Worm (Caenorhabditis elegans) whole organism, L2 larva: ENCODE data around the gene yju-2.

Source experiments
- C34F6.9 ChIP-seq: fragments of 150-350 bp; optimal IDR thresholded peaks from 2 replicates; lab custom pipeline; 2014; ENCODE audit warnings: missing biosample characterization, missing genetic modification characterization
- F13H6.1 ChIP-seq: sonication (generic microtip); optimal IDR thresholded peaks from 2 replicates; lab custom pipeline; 2016; ENCODE audit warnings: missing genetic modification characterization, missing compliant biosample characterization
- R02D3.7 ChIP-seq: fragments of 150-350 bp; optimal IDR thresholded peaks from 2 replicates; lab custom pipeline; 2014; ENCODE audit warnings: missing biosample characterization, missing genetic modification characterization
- Y55F3AM.14 ChIP-seq: fragments of 200-800 bp; sonication (Bioruptor generic); optimal IDR thresholded peaks from 2 replicates; lab custom pipeline; 2018; ENCODE audit warnings: mild to moderate bottlenecking, missing genetic modification characterization, missing compliant biosample characterization
- ZK546.5 ChIP-seq: sonication (generic microtip); optimal IDR thresholded peaks from 2 replicates; lab custom pipeline; 2017; ENCODE audit warnings: missing biosample characterization, missing genetic modification characterization
- alr-1 ChIP-seq: fragments of 150-350 bp; optimal IDR thresholded peaks from 2 replicates; lab custom pipeline; 2014; ENCODE audit warnings: missing biosample characterization, missing genetic modification characterization
- aly-2 ChIP-seq: fragments of 150-350 bp; optimal IDR thresholded peaks from 2 replicates; lab custom pipeline; 2014; ENCODE audit warnings: missing biosample characterization, missing genetic modification characterization
- ama-1 ChIP-seq: fragments of 150-350 bp; optimal IDR thresholded peaks from 2 replicates; lab custom pipeline; 2018; ENCODE audit warnings: inconsistent platforms
- ceh-16 ChIP-seq: fragments of 150-350 bp; optimal IDR thresholded peaks from 2 replicates; lab custom pipeline; 2014; ENCODE audit warnings: missing biosample characterization, missing genetic modification characterization
- ceh-82 ChIP-seq: fragments of 150-350 bp; optimal IDR thresholded peaks from 2 replicates; lab custom pipeline; 2014; ENCODE audit warnings: missing biosample characterization, missing genetic modification characterization
- crh-2 ChIP-seq: sonication (generic microtip); optimal IDR thresholded peaks from 2 replicates; lab custom pipeline; 2017; ENCODE audit warnings: missing biosample characterization, missing genetic modification characterization
- dmd-4 ChIP-seq: sonication (generic microtip); optimal IDR thresholded peaks from 2 replicates; lab custom pipeline; 2017; ENCODE audit warnings: missing biosample characterization, missing genetic modification characterization
- elt-1 ChIP-seq: fragments of 150-350 bp; optimal IDR thresholded peaks from 2 replicates; lab custom pipeline; 2014; ENCODE audit warnings: missing biosample characterization, missing genetic modification characterization
- elt-3 ChIP-seq: sonication (generic microtip); optimal IDR thresholded peaks from 2 replicates; lab custom pipeline; 2017; ENCODE audit warnings: missing biosample characterization, missing genetic modification characterization
- fos-1 ChIP-seq: fragments of 150-350 bp; optimal IDR thresholded peaks from 2 replicates; lab custom pipeline; 2014; ENCODE audit warnings: missing biosample characterization, missing genetic modification characterization
- gmeb-1 ChIP-seq: fragments of 150-350 bp; optimal IDR thresholded peaks from 2 replicates; lab custom pipeline; 2014; ENCODE audit warnings: missing biosample characterization, missing genetic modification characterization
- lin-11 ChIP-seq: fragments of 150-350 bp; sonication (generic microtip); optimal IDR thresholded peaks from 2 replicates; lab custom pipeline; 2014; ENCODE audit warnings: missing biosample characterization, missing genetic modification characterization, inconsistent platforms, mixed read lengths
- lin-13 ChIP-seq: fragments of 150-350 bp; optimal IDR thresholded peaks from 2 replicates; lab custom pipeline; 2014; ENCODE audit warnings: missing biosample characterization, missing genetic modification reagents, missing genetic modification characterization
- lsy-2 ChIP-seq, 2 experiments: fragments of 150-350 bp in 1 of 2; sonication (generic microtip) in 1 of 2; optimal IDR thresholded peaks; 2 replicates each; lab custom pipeline; 2014 to 2017; ENCODE audit warnings: missing biosample characterization in 2 of 2, missing genetic modification characterization in 2 of 2
- mbf-1 ChIP-seq: sonication (generic microtip); optimal IDR thresholded peaks from 2 replicates; lab custom pipeline; 2017; ENCODE audit warnings: missing biosample characterization, missing genetic modification characterization
- mdl-1 ChIP-seq, 2 experiments: fragments of 150-350 bp in 1 of 2; sonication (generic microtip) in 1 of 2; optimal IDR thresholded peaks; 2 replicates each; lab custom pipeline; 2017; ENCODE audit warnings: missing biosample characterization in 2 of 2, missing genetic modification characterization in 2 of 2
- nhr-11 ChIP-seq: fragments of 150-350 bp; optimal IDR thresholded peaks from 2 replicates; lab custom pipeline; 2014; ENCODE audit warnings: missing biosample characterization, missing genetic modification characterization
- nhr-12 ChIP-seq: fragments of 150-350 bp; optimal IDR thresholded peaks from 2 replicates; lab custom pipeline; 2014; ENCODE audit warnings: missing biosample characterization, missing genetic modification characterization
- nhr-129 ChIP-seq: fragments of 150-350 bp; optimal IDR thresholded peaks from 2 replicates; lab custom pipeline; 2014; ENCODE audit warnings: missing biosample characterization, missing genetic modification characterization
- nhr-21 ChIP-seq: fragments of 150-350 bp; optimal IDR thresholded peaks from 2 replicates; lab custom pipeline; 2014; ENCODE audit warnings: missing biosample characterization, missing genetic modification characterization
- nhr-23 ChIP-seq: fragments of 150-350 bp; optimal IDR thresholded peaks from 2 replicates; lab custom pipeline; 2014; ENCODE audit warnings: missing biosample characterization, missing genetic modification reagents, missing genetic modification characterization
- nhr-6 ChIP-seq: fragments of 150-350 bp; optimal IDR thresholded peaks from 2 replicates; lab custom pipeline; 2014; ENCODE audit warnings: missing biosample characterization, missing genetic modification characterization
- peb-1 ChIP-seq: fragments of 150-350 bp; optimal IDR thresholded peaks from 2 replicates; lab custom pipeline; 2014; ENCODE audit warnings: missing biosample characterization, missing genetic modification characterization
- sem-4 ChIP-seq: fragments of 150-350 bp; optimal IDR thresholded peaks from 2 replicates; lab custom pipeline; 2014; ENCODE audit warnings: missing biosample characterization, missing genetic modification reagents, missing genetic modification characterization
- skn-1 ChIP-seq: sonication (generic microtip); optimal IDR thresholded peaks from 2 replicates; lab custom pipeline; 2017; ENCODE audit warnings: missing biosample characterization, missing genetic modification characterization
- sma-3 ChIP-seq: sonication (generic microtip); optimal IDR thresholded peaks from 2 replicates; lab custom pipeline; 2016; ENCODE audit warnings: missing genetic modification reagents, missing genetic modification characterization, missing compliant biosample characterization
- sma-9 ChIP-seq, 2 experiments: fragments of 150-350 bp in 1 of 2; sonication (generic microtip) in 1 of 2; optimal IDR thresholded peaks; 2 replicates each; lab custom pipeline; 2014 to 2016; ENCODE audit warnings: missing genetic modification characterization in 2 of 2, mild to moderate bottlenecking in 1 of 2, missing biosample characterization in 1 of 2, missing compliant biosample characterization in 1 of 2, missing genetic modification reagents in 1 of 2, moderate library complexity in 1 of 2
- snpc-4 ChIP-seq: fragments of 150-350 bp; optimal IDR thresholded peaks from 2 replicates; lab custom pipeline; 2014; ENCODE audit warnings: missing biosample characterization, missing genetic modification characterization
- unc-39 ChIP-seq: fragments of 150-350 bp; optimal IDR thresholded peaks from 2 replicates; lab custom pipeline; 2014; ENCODE audit warnings: missing biosample characterization, missing genetic modification characterization
- unc-55 ChIP-seq: fragments of 150-350 bp; sonication (generic microtip); optimal IDR thresholded peaks from 3 replicates; lab custom pipeline; 2014; ENCODE audit warnings: missing biosample characterization, missing genetic modification reagents, missing genetic modification characterization
- unc-62 ChIP-seq: fragments of 150-350 bp; optimal IDR thresholded peaks from 2 replicates; lab custom pipeline; 2014; ENCODE audit warnings: missing biosample characterization, missing genetic modification reagents, missing genetic modification characterization
- ztf-4 ChIP-seq: fragments of 150-350 bp; optimal IDR thresholded peaks from 2 replicates; lab custom pipeline; 2014; ENCODE audit warnings: missing biosample characterization, missing genetic modification characterization

The yju-2 gene

ce11 chrIII:7207903-7208497 is 23.9 kb downstream of the yju-2 start, which contains the start of gene rpl-6 (continued):
- no peak for TF ChIP-seq peb-1 (tag; lab: Kevin White, UChicago)

- TF ChIP-seq nhr-21 (no peak), alr-1 (no peak), dmd-4 (no peak), ama-1 (lab: Kevin White, UChicago) (no peak), nhr-23 (tag; lab: Kevin White, UChicago) (no peak), mbf-1 (no peak), nhr-6 (tag; lab: Kevin White, UChicago) (no peak), nhr-129 (no peak)
Observed at ce11 chrIII:7209721-7210120, 25.6 kb downstream of the yju-2 start, which contains the start of gene R151.2. TSS of gene R151.2 (plus strand) at chrIII:7209967.

ce11 chrIII:7210486-7210885 is 26.4 kb downstream of the yju-2 start:
- TF ChIP-seq F13H6.1 (tag; lab: Kevin White, UChicago) (no peak), unc-55 (GFP tag; lab: Kevin White, UChicago) (peak; percentile 22)

- TF ChIP-seq gmeb-1 (tag; lab: Kevin White, UChicago) (peak; percentile 19), aly-2 (no peak), fos-1 (tag; lab: Kevin White, UChicago) (peak; percentile 62), nhr-12 (tag; lab: Kevin White, UChicago) (no peak)
Observed at ce11 chrIII:7212028-7212427, 27.9 kb downstream of the yju-2 start.

ce11 chrIII:7215532-7215931 is 31.4 kb downstream of the yju-2 start:
- TF ChIP-seq nhr-21 = no peak
- TF ChIP-seq R02D3.7 (tag; lab: Kevin White, UChicago) = no peak
- TF ChIP-seq lsy-2 (tag; optimal IDR thresholded peaks at IDR 0.05; lab: Kevin White, UChicago) = peak in 1 of 2 experiments; percentile 16
- peak; percentile 55 for TF ChIP-seq nhr-129
- no peak for TF ChIP-seq ztf-4
- no peak for TF ChIP-seq nhr-11 (tag; lab: Kevin White, UChicago)
- TF ChIP-seq sma-9 (GFP tag; optimal IDR thresholded peaks at IDR 0.05; lab: Kevin White, UChicago) = peak; percentile 19
- no peak for TF ChIP-seq sma-9 (tag; optimal IDR thresholded peaks at IDR 0.05; lab: Kevin White, UChicago)
- TF ChIP-seq F13H6.1 (tag; lab: Kevin White, UChicago) = peak; percentile 13
- TF ChIP-seq unc-62 (GFP tag; lab: Kevin White, UChicago) = no peak
- TF ChIP-seq, all 48 proteins: peak for 4

ce11 chrIII:7216226-7216625 is 32.1 kb downstream of the yju-2 start, which contains the start of gene R151.1:
TSS of gene R151.1 (plus strand) at chrIII:7216526.
- TF ChIP-seq nhr-129 (no peak), Y55F3AM.14 (no peak), unc-62 (GFP tag; lab: Kevin White, UChicago) (no peak)

ce11 chrIII:7216924-7217521 is 32.9 kb downstream of the yju-2 start:
- no peak for TF ChIP-seq sma-3 (GFP tag; lab: Kevin White, UChicago)
- TF ChIP-seq ceh-82 (tag; lab: Kevin White, UChicago) = no peak
- TF ChIP-seq C34F6.9 (tag; lab: Kevin White, UChicago) = peak; percentile 66
- no peak for TF ChIP-seq lin-11 (tag; lab: Kevin White, UChicago)
- TF ChIP-seq nhr-12 (tag; lab: Kevin White, UChicago) = no peak
- TF ChIP-seq peb-1 (tag; lab: Kevin White, UChicago) = no peak
- TF ChIP-seq Y55F3AM.14 = no peak
- no peak for TF ChIP-seq unc-39 (tag; lab: Kevin White, UChicago)
- TF ChIP-seq gmeb-1 (tag; lab: Kevin White, UChicago) = no peak
- peak; percentile 54 for TF ChIP-seq lin-13
- TF ChIP-seq sma-9 (GFP tag; optimal IDR thresholded peaks at IDR 0.05; lab: Kevin White, UChicago) = peak; percentile 77
- TF ChIP-seq sma-9 (tag; optimal IDR thresholded peaks at IDR 0.05; lab: Kevin White, UChicago) = no peak
- no peak for TF ChIP-seq ama-1 (lab: Kevin White, UChicago)
- peak; percentile 37 for TF ChIP-seq unc-62 (GFP tag; lab: Kevin White, UChicago)
- TF ChIP-seq skn-1 (tag; lab: Kevin White, UChicago) = no peak
- TF ChIP-seq mdl-1 (tag; optimal IDR thresholded peaks at IDR 0.05; lab: Kevin White, UChicago) = no peak
- TF ChIP-seq sem-4 = peak; percentile 54
- TF ChIP-seq elt-1 (tag; lab: Kevin White, UChicago) = no peak
- TF ChIP-seq dmd-4 = no peak
- no peak for TF ChIP-seq snpc-4 (tag; lab: Kevin White, UChicago)
- peak; percentile 84 for TF ChIP-seq nhr-129
- TF ChIP-seq unc-55 (GFP tag; lab: Kevin White, UChicago) = no peak
- no peak for TF ChIP-seq ZK546.5 (tag; lab: Kevin White, UChicago)
- TF ChIP-seq lsy-2 (tag; optimal IDR thresholded peaks at IDR 0.05; lab: Kevin White, UChicago) = peak in 1 of 2 experiments; percentile 68
- TF ChIP-seq nhr-6 (tag; lab: Kevin White, UChicago) = no peak
- no peak for TF ChIP-seq nhr-11 (tag; lab: Kevin White, UChicago)
- TF ChIP-seq F13H6.1 (tag; lab: Kevin White, UChicago) = peak; percentile 85
- TF ChIP-seq crh-2 = no peak
- no peak for TF ChIP-seq aly-2
- no peak for TF ChIP-seq ceh-16
- TF ChIP-seq mbf-1 = no peak
- TF ChIP-seq elt-3 (tag; lab: Kevin White, UChicago) = no peak
